Worm (Caenorhabditis elegans): ENCODE results near the gene C25H3.10.

The C25H3.10 gene

DNA sequence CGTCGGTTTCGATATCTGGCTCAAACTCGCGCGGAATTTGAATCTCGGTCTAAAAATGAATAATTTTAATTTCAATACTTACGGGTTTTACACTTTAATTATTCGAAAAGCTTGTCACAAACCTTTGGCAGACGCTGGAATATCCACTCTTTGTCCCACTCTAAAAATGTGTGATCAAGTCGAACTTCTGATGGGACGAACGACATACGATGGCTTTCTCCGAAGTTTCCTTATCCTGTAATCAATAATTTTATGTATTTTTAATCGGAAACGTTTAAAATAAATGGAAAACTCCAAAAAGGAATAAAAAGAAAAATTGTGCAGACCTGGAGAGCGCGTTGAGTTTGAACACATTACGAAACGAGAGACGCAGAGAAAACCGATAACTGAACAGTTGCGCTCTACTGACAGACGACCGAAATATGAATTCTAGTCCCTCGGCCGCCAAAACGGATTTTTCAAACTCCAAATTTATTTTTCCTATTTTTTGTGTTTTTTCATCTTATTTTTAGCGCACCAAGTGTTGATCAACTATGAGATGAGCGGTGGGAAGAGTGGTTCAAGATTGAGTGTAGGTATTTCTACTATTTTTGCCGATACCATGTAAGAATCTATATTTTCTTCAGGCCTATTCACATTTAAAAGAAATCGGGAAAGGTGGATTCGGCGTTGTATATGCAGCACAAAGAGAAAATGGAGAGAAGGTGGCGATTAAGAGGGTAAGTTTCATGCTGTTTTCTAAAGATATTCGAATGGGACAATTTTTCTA is 49.3 kb downstream of the C25H3.10 start, which contains the start of the genes sam-4, F59E12.17 and zyg-1 (continued):
- TF ChIP-seq hlh-13 (GFP tag; optimal IDR thresholded peaks at IDR 0.05), result no peak
- TF ChIP-seq fkh-10 (GFP tag; optimal IDR thresholded peaks at IDR 0.05), result no peak
- TF ChIP-seq gmeb-2 (tag; optimal IDR thresholded peaks at IDR 0.05), result no peak
- no peak for TF ChIP-seq npax-4 (tag; optimal IDR thresholded peaks at IDR 0.05)
- TF ChIP-seq pqm-1 (tag; optimal IDR thresholded peaks at IDR 0.05), result no peak
- no peak for TF ChIP-seq dve-1 (tag; optimal IDR thresholded peaks at IDR 0.05)
- TF ChIP-seq ceh-9 (tag; optimal IDR thresholded peaks at IDR 0.05), result no peak
- peak; percentile 70 for TF ChIP-seq tbx-2 (tag; optimal IDR thresholded peaks at IDR 0.05)
- TF ChIP-seq sox-4 (tag; optimal IDR thresholded peaks at IDR 0.05), result no peak
- no peak for TF ChIP-seq ceh-22 (tag; optimal IDR thresholded peaks at IDR 0.05)
- no peak for TF ChIP-seq unc-3 (GFP tag; conservative IDR thresholded peaks at IDR 0.05)
- no peak for TF ChIP-seq unc-3 (tag; optimal IDR thresholded peaks at IDR 0.05)
- TF ChIP-seq ceh-14 (tag; optimal IDR thresholded peaks at IDR 0.05), result peak; percentile 29
- TF ChIP-seq syd-9 (tag; optimal IDR thresholded peaks at IDR 0.05), result no peak
- TF ChIP-seq eyg-1 (tag; optimal IDR thresholded peaks at IDR 0.05), result no peak
- peak; percentile 90 for TF ChIP-seq ceh-31 (tag; optimal IDR thresholded peaks at IDR 0.05)

DNA sequence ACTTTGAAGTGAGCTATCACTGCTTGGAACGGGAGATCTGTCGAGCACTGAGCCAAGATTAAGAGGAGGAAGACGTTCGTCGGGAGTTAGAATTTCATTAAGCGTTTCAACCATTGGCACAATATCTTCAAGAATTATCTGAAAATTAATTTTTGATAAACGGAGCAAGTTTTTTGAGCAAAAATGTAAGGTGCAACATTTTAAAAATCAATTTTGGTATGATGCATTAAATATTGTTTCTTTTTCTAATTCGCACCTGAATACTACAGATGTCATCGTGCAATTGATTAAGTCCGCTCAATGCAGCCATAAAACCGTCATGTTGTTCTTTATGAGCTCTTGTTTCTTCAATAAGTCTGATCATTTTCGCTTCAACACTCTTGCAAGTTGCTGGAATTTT is 50.5 kb downstream of the C25H3.10 start, which contains the start of gene ddl-1:
TSS of gene ddl-1 (minus strand) at position 101 of the 400 bp plus-strand sequence.
- TF ChIP-seq nhr-11 (tag; optimal IDR thresholded peaks at IDR 0.05), result no peak
- TF ChIP-seq ceh-18 (tag; optimal IDR thresholded peaks at IDR 0.05), result no peak
- no peak for TF ChIP-seq K02D7.2 (tag; optimal IDR thresholded peaks at IDR 0.05)
- TF ChIP-seq tbx-2 (tag; optimal IDR thresholded peaks at IDR 0.05), result no peak
- TF ChIP-seq nfya-1 (tag; optimal IDR thresholded peaks at IDR 0.05), result no peak
- no peak for TF ChIP-seq zip-5 (tag; optimal IDR thresholded peaks at IDR 0.05)
- TF ChIP-seq pat-9 (tag; optimal IDR thresholded peaks at IDR 0.05), result no peak
- TF ChIP-seq ztf-16 (tag; optimal IDR thresholded peaks at IDR 0.05), result no peak
- no peak for TF ChIP-seq unc-86 (tag; optimal IDR thresholded peaks at IDR 0.05)
- TF ChIP-seq ceh-30 (tag; optimal IDR thresholded peaks at IDR 0.05), result no peak
- TF ChIP-seq syd-9 (tag; optimal IDR thresholded peaks at IDR 0.05), result no peak

DNA sequence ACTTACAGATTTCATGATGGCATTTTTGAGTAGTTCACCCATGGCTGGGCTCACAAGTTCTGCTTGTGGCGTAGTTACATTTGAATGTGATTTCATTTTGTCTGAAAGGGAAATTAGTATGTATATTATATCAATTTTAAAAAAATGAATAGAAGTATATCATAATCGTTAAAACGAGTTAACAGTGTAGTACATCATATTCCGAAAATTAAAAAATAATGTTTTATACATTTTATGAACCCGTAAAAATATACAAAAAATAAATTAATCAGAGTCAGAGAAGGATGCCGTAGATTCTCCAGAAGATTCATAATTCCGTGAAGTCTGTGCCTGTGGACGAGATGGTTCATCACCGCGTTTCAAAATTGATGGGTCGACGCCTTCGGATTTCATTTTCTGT is 51.8 kb downstream of the C25H3.10 start, which contains the start of gene F59E12.9:
TSS of gene F59E12.9 (minus strand) at position 101 of the 400 bp plus-strand sequence.
- TF ChIP-seq ceh-45 (GFP tag; IDR thresholded peaks at IDR 0.05) (no peak), pat-9 (tag; optimal IDR thresholded peaks at IDR 0.05) (no peak), nhr-11 (tag; optimal IDR thresholded peaks at IDR 0.05) (no peak), C08G9.2 (tag; optimal IDR thresholded peaks at IDR 0.05) (no peak), npax-4 (tag; optimal IDR thresholded peaks at IDR 0.05) (no peak), fkh-6 (tag; optimal IDR thresholded peaks at IDR 0.05) (no peak), ceh-6 (GFP tag; optimal IDR thresholded peaks at IDR 0.05) (no peak), che-1 (tag; optimal IDR thresholded peaks at IDR 0.05) (no peak), pag-3 (tag; optimal IDR thresholded peaks at IDR 0.05; ENCODE audit: borderline replicate concordance) (no peak), sox-2 (GFP tag; IDR thresholded peaks at IDR 0.05) (no peak), odd-2 (tag; optimal IDR thresholded peaks at IDR 0.05) (no peak), pax-1 (tag; optimal IDR thresholded peaks at IDR 0.05) (no peak), sox-4 (tag; optimal IDR thresholded peaks at IDR 0.05) (no peak), pros-1 (tag; optimal IDR thresholded peaks at IDR 0.05) (no peak), rnt-1 (tag; optimal IDR thresholded peaks at IDR 0.05) (no peak)
